Worm (Caenorhabditis elegans) whole organism, young adult: Measurements from ENCODE around the gene F42F12.4.

Experiments used
- F33H1.4 ChIP-seq: fragments of 200-800 bp; sonication (Bioruptor generic); IDR thresholded peaks from 2 replicates; pipeline ENCODE4 v1.3.6; 2022; ENCODE audit warnings: missing genetic modification reagents, missing genetic modification characterization, missing compliant biosample characterization
- F49E8.2 ChIP-seq: sonication (generic microtip); optimal IDR thresholded peaks from 3 replicates; lab custom pipeline; 2017; ENCODE audit warnings: missing genetic modification characterization, mild to moderate bottlenecking, missing compliant biosample characterization, antibody characterized with exemption, moderate library complexity; ENCODE audit not compliant: insufficient read depth
- Y53F4B.3 ChIP-seq: fragments of 200-800 bp; sonication (Bioruptor generic); IDR thresholded peaks from 2 replicates; pipeline ENCODE4 v1.3.6; 2022; ENCODE audit warnings: missing genetic modification reagents, missing genetic modification characterization, missing compliant biosample characterization
- Y95B8A.8 ChIP-seq: fragments of 200-800 bp; sonication (Bioruptor generic); IDR thresholded peaks from 2 replicates; pipeline ENCODE4 v1.3.6; 2022; ENCODE audit warnings: missing genetic modification reagents, missing genetic modification characterization, missing compliant biosample characterization
- ZK185.1 ChIP-seq: sonication (generic microtip); optimal IDR thresholded peaks from 2 replicates; lab custom pipeline; 2016; ENCODE audit warnings: mild to moderate bottlenecking, missing genetic modification characterization, missing compliant biosample characterization; ENCODE audit not compliant: poor library complexity, severe bottlenecking
- akir-1 ChIP-seq: fragments of 200-800 bp; sonication (Bioruptor generic); optimal IDR thresholded peaks from 2 replicates; lab custom pipeline; 2018; ENCODE audit warnings: mild to moderate bottlenecking, missing genetic modification characterization, moderate library complexity, missing compliant biosample characterization
- ama-1 ChIP-seq, 3 experiments: fragments of 150-350 bp in 1 of 3; sonication (generic microtip) in 2 of 3; optimal IDR thresholded peaks; 2 replicates each; lab custom pipeline; 2014 to 2018; ENCODE audit warnings: missing biosample characterization in 2 of 3, missing genetic modification characterization in 2 of 3, missing genetic modification reagents in 2 of 3
- athp-1 ChIP-seq: sonication (generic microtip); optimal IDR thresholded peaks from 2 replicates; lab custom pipeline; 2017; ENCODE audit warnings: mild to moderate bottlenecking, missing genetic modification characterization, missing compliant biosample characterization
- attf-5 ChIP-seq: fragments of 200-800 bp; sonication (Bioruptor generic); optimal IDR thresholded peaks from 2 replicates; lab custom pipeline; 2018; ENCODE audit warnings: mild to moderate bottlenecking, missing genetic modification characterization, missing compliant biosample characterization
- bed-2 ChIP-seq: fragments of 200-800 bp; sonication (Bioruptor generic); IDR thresholded peaks from 2 replicates; pipeline ENCODE4 v1.3.6; 2022; ENCODE audit warnings: missing genetic modification reagents, missing genetic modification characterization, missing compliant biosample characterization
- ceh-27 ChIP-seq: fragments of 200-800 bp; sonication (Bioruptor generic); optimal IDR thresholded peaks from 2 replicates; lab custom pipeline; 2018; ENCODE audit warnings: mild to moderate bottlenecking, missing genetic modification characterization, moderate library complexity, missing compliant biosample characterization
- ceh-91 ChIP-seq: fragments of 200-800 bp; sonication (Bioruptor generic); IDR thresholded peaks from 2 replicates; pipeline ENCODE4 v1.3.6; 2022; ENCODE audit warnings: missing genetic modification reagents, missing genetic modification characterization, missing compliant biosample characterization
- die-1 ChIP-seq: sonication (generic microtip); optimal IDR thresholded peaks from 2 replicates; lab custom pipeline; 2016; ENCODE audit warnings: missing genotype, mild to moderate bottlenecking, missing genetic modification characterization, missing compliant biosample characterization
- efl-1 ChIP-seq: fragments of 150-350 bp; optimal IDR thresholded peaks from 2 replicates; lab custom pipeline; 2014; ENCODE audit warnings: missing biosample characterization, missing genetic modification reagents, missing genetic modification characterization
- hmg-20 ChIP-seq: fragments of 200-800 bp; sonication (Bioruptor generic); IDR thresholded peaks from 2 replicates; pipeline ENCODE4 v1.3.6; 2022; ENCODE audit warnings: missing genetic modification reagents, missing genetic modification characterization, missing compliant biosample characterization
- hsf-1 ChIP-seq: fragments of 200-800 bp; sonication (Bioruptor generic); IDR thresholded peaks from 2 replicates; pipeline ENCODE4 v1.3.6; 2022; ENCODE audit warnings: missing genetic modification reagents, missing genetic modification characterization, missing compliant biosample characterization
- lin-35 ChIP-seq, 3 experiments: fragments of 150-350 bp in 2 of 3; sonication (generic microtip) in 1 of 3; optimal IDR thresholded peaks; 2 replicates each; lab custom pipeline; 2014 to 2018; ENCODE audit warnings: missing biosample characterization in 3 of 3, missing genetic modification characterization in 3 of 3, missing genetic modification reagents in 3 of 3
- lin-40 ChIP-seq: sonication (generic microtip); optimal IDR thresholded peaks from 2 replicates; lab custom pipeline; 2016; ENCODE audit warnings: missing genetic modification characterization, mild to moderate bottlenecking, missing compliant biosample characterization, missing genotype, missing genetic modification reagents
- lsy-27 ChIP-seq: sonication (generic microtip); optimal IDR thresholded peaks from 2 replicates; lab custom pipeline; 2017; ENCODE audit warnings: missing genetic modification characterization, mild to moderate bottlenecking, missing compliant biosample characterization, antibody characterized with exemption, missing genotype, borderline replicate concordance; ENCODE audit not compliant: insufficient read depth
- madf-8 ChIP-seq: fragments of 200-800 bp; sonication (Bioruptor generic); conservative IDR thresholded peaks from 2 replicates; pipeline ENCODE4 v1.3.6; 2022; ENCODE audit warnings: missing genetic modification reagents, missing genetic modification characterization, missing compliant biosample characterization
- mcd-1 ChIP-seq: fragments of 200-800 bp; sonication (Bioruptor generic); IDR thresholded peaks from 2 replicates; pipeline ENCODE4 v1.3.6; 2022; ENCODE audit warnings: missing genetic modification reagents, missing genetic modification characterization, missing compliant biosample characterization
- nfya-1 ChIP-seq: sonication (generic microtip); optimal IDR thresholded peaks from 2 replicates; lab custom pipeline; 2017; ENCODE audit warnings: antibody characterized with exemption, missing compliant biosample characterization, missing genetic modification characterization, borderline replicate concordance; ENCODE audit not compliant: insufficient read depth
- rcor-1 ChIP-seq: fragments of 200-800 bp; sonication (Bioruptor generic); IDR thresholded peaks from 2 replicates; pipeline ENCODE4 v1.3.6; 2022; ENCODE audit warnings: missing genetic modification reagents, missing genetic modification characterization, missing compliant biosample characterization
- tbx-9 ChIP-seq: sonication (generic microtip); optimal IDR thresholded peaks from 2 replicates; lab custom pipeline; 2016; ENCODE audit warnings: borderline replicate concordance, missing genetic modification characterization, inconsistent platforms, missing compliant biosample characterization
- unc-62 ChIP-seq: fragments of 150-350 bp; optimal IDR thresholded peaks from 2 replicates; lab custom pipeline; 2014; ENCODE audit warnings: missing biosample characterization, missing genetic modification reagents, missing genetic modification characterization
- zim-3 ChIP-seq: sonication (generic microtip); optimal IDR thresholded peaks from 2 replicates; lab custom pipeline; 2017; ENCODE audit warnings: mild to moderate bottlenecking, missing genetic modification characterization, moderate library complexity, missing compliant biosample characterization
- ztf-18 ChIP-seq: sonication (generic microtip); optimal IDR thresholded peaks from 2 replicates; lab custom pipeline; 2016; ENCODE audit warnings: missing genotype, mild to moderate bottlenecking, missing genetic modification characterization, missing compliant biosample characterization
- ztf-22 ChIP-seq: fragments of 200-800 bp; sonication (Bioruptor generic); optimal IDR thresholded peaks from 2 replicates; lab custom pipeline; 2018; ENCODE audit warnings: mild to moderate bottlenecking, missing genetic modification characterization, moderate library complexity, missing compliant biosample characterization

The F42F12.4 gene

DNA sequence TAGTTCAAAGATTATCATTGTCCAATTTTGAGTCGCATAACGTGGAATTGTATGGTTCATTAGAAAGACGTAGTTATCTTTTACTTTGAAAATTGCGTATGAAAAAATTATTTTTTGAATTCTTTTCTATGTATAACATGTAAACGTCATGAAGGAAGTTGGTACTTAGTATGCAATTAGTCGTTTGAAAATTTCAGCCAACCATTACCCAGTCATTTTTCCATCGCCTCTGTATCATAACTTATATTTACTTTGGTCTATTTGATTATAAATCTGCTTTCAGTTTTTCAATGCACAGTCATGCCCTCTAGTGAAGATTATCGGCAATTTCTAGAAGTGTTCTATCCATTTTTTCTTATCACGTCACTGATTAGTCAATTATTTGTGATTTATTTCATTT is 26.3 kb downstream of the F42F12.4 start, which contains the start of gene srd-41:
TSS of gene srd-41 (plus strand) at position 301 of the 400 bp plus-strand sequence.
- TF ChIP-seq die-1 (tag; lab: Kevin White, UChicago) = no peak
- no peak for TF ChIP-seq ztf-22 (GFP tag; lab: Kevin White, UChicago)

DNA sequence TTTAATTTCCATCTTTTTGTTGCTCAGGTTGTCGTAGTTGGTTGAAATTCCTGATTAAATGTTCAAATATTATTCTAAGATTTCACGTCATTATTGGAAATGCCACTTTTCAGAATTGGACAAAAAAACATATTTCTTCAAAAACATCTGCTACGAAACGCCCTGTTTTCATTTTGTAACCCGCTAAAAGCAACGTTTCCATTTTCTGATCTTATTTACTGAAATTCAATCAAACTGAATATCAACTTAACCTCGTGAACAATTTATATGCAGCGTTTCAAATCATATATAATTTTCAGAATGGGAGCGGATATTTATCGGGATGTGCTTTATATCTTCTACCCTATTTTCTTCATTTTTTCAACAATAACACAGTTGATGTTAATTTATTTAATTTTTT is 29.3 kb downstream of the F42F12.4 start, which contains the start of gene srd-40:
TSS of gene srd-40 (plus strand) at position 301 of the 400 bp plus-strand sequence.
- TF ChIP-seq ZK185.1 (tag; lab: Kevin White, UChicago) = no peak

DNA sequence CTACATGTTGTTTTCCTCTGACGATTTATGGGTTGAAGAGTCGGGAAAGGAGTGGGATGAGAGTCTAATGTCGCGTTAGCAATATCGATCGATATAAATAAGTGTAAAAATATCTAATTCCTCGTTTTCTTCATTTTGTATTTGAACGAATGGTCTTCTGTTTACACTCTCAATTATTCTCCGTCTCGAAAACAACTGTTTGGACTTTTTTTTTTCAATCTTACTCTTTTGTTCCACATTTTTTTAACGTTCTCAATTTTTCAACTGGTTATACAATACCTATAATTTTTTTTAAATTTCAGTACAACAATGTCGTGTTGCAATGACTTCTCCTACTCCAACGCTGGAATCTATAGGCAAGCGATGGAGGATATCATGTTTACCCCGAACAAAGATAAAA is 31.4 kb downstream of the F42F12.4 start, which contains the start of gene F17A2.13:
TSS of gene F17A2.13 (plus strand) at position 301 of the 400 bp plus-strand sequence.
- TF ChIP-seq rcor-1 (GFP tag; lab: Robert Waterston, UW) (no peak), F49E8.2 (tag; lab: Kevin White, UChicago) (no peak), nfya-1 (tag; lab: Kevin White, UChicago) (no peak)

DNA sequence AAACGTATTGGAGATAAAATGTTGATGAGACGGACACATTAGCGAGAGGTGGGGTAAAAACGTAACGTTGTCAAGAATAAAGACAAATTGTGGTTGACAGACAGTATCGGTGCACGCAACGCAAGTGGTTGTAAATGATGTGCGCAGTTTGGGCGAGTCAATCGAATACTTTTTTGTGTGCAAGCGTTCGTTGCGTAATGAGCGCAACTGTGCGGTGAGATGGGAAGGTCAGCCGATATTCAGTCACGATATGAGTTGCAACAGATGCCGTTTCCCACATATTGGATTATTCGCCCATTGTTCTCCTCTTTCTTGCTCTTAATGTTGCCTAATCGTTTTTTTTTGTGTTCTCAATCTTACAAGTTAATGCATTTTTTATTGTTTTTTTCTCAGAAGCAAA is 32.0 kb downstream of the F42F12.4 start, which contains the start of gene ceh-40:
TSS of gene ceh-40 (minus strand) at position 41 of the 400 bp plus-strand sequence.
- TF ChIP-seq unc-62 (GFP tag; lab: Kevin White, UChicago) (peak; percentile 5), mcd-1 (GFP tag; lab: Robert Waterston, UW) (no peak)

DNA sequence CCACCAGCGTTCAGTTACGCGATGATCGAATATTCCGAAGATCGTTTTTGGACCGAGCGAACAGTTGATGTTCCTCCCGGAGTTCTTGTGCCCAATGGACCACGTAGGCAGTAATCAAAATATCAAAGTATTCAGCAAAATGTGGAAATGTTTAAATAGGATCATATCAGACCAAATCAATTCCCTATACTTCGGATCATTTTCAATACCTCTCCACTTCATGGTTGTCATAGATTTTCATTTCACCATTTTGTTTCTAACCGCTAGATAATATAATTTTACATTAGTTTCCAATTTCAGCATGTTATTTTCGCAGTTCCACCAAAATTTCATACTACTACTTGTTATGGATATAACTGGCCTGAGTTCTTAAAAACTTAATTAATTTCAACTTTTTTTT is 35.2 kb downstream of the F42F12.4 start:
- TF ChIP-seq ceh-91 (no peak), Y53F4B.3 (GFP tag; lab: Robert Waterston, UW) (no peak), efl-1 (GFP tag; lab: Kevin White, UChicago) (no peak), lin-40 (no peak), lsy-27 (tag; lab: Kevin White, UChicago) (no peak)

DNA sequence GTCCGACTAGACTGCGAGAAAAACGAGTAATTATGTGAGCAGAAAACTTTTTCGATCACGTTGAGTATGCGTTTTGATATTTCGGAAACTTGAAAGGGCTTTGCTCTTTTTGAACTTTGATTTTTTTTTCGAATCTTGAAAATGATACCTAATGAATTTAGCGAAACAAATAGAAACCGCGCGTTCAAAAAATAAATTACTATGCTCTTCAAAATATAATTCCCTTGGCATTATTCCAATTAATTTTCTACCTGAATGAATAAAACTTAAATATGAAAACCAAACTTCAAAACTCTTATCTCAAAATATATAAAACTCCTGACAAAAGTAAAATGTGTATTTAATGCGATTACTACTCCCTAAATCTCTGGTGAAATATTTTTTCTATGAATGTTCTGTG is 37.5 kb downstream of the F42F12.4 start, which contains the start of gene xtr-2:
TSS of gene xtr-2 (plus strand) at position 301 of the 400 bp plus-strand sequence.
- TF ChIP-seq hsf-1 (GFP tag; lab: Robert Waterston, UW) (no peak), lin-35 (GFP tag; optimal IDR thresholded peaks at IDR 0.05; lab: Kevin White, UChicago) (no peak), madf-8 (GFP tag; lab: Robert Waterston, UW) (no peak), ceh-27 (GFP tag; lab: Kevin White, UChicago) (no peak), ztf-18 (tag; lab: Kevin White, UChicago) (no peak), attf-5 (no peak), ama-1 (optimal IDR thresholded peaks at IDR 0.05; lab: Kevin White, UChicago) (no peak), ama-1 (GFP tag; optimal IDR thresholded peaks at IDR 0.05; lab: Kevin White, UChicago) (no peak), ztf-22 (GFP tag; lab: Kevin White, UChicago) (no peak), bed-2 (GFP tag; lab: Robert Waterston, UW) (no peak), athp-1 (no peak), akir-1 (GFP tag; lab: Kevin White, UChicago) (no peak), zim-3 (tag; lab: Kevin White, UChicago) (no peak), mcd-1 (GFP tag; lab: Robert Waterston, UW) (no peak), tbx-9 (tag; lab: Kevin White, UChicago) (no peak), rcor-1 (GFP tag; lab: Robert Waterston, UW) (no peak), hmg-20 (GFP tag; lab: Robert Waterston, UW) (no peak), Y95B8A.8 (GFP tag; lab: Robert Waterston, UW) (no peak), F33H1.4 (GFP tag; lab: Robert Waterston, UW) (no peak)
